Fruit fly (Drosophila melanogaster): Measurements from ENCODE around the gene Pi4KIIIalpha.

Pi4KIIIalpha gene

DNA sequence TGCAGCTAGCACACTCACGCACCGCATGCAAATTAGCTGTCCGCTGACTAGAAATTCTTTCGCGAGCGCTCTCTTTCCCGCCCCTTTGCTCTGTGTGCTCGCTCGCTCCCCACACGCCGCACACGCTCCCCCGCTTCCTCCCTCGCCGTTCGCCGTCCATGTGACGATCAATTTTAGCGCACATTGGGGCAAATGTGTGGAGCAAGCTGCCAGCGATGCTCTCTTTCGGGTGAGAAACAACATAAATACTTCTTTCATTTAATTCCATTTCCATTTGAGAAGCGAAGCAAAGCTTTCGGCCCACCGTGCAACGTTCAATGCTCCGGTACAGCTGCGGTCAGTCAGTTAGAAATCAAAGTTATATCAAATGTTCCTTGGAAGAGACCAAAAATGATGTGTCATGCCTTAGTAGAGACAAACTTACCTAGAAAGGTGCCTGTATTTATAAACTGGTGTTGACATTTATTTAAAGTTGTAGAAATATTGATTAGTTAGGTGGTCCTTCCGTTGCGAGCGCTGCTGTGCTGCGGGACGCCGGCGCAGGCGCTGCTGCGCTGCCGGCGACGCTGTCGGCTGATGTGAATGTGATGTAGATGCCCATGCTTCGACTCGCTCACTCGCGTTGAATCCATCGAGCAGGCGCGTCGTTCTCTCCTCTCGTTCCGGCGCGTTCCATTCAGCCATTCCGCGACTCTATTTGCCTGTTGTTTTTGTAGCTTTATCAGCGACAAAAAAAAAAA lies 21.6 kb downstream of the Pi4KIIIalpha start (continued):
- TF ChIP-seq CG13775 (GFP tag; optimal IDR thresholded peaks at IDR 0.05), result peak; percentile 95
- peak; percentile 92 for TF ChIP-seq sqz (GFP tag; optimal IDR thresholded peaks at IDR 0.05)
- TF ChIP-seq CG1792 (GFP tag; optimal IDR thresholded peaks at IDR 0.05), result peak; percentile 92
- peak; percentile 75 for TF ChIP-seq CG30020 (tag; optimal IDR thresholded peaks at IDR 0.05)
- peak; percentile 97 for TF ChIP-seq CG9609 (GFP tag; optimal IDR thresholded peaks at IDR 0.05)
- TF ChIP-seq az2 (GFP tag; optimal IDR thresholded peaks at IDR 0.05), result peak; percentile 97
- peak; percentile 93 for TF ChIP-seq phol (tag; optimal IDR thresholded peaks at IDR 0.05)
- peak; percentile 96 for TF ChIP-seq Rx (GFP tag; IDR thresholded peaks at IDR 0.05)
- TF ChIP-seq CG15269 (tag; optimal IDR thresholded peaks at IDR 0.05), result peak; percentile 98
- peak; percentile 97 for TF ChIP-seq CG6854 (GFP tag; optimal IDR thresholded peaks at IDR 0.05)
- peak; percentile 98 for TF ChIP-seq CG30403 (GFP tag; optimal IDR thresholded peaks at IDR 0.05)
- peak; percentile 93 for TF ChIP-seq CG2889 (GFP tag; IDR thresholded peaks at IDR 0.05)
- TF ChIP-seq org-1 (GFP tag; optimal IDR thresholded peaks at IDR 0.05), result peak; percentile 99
- TF ChIP-seq chm (GFP tag; IDR thresholded peaks at IDR 0.05), result peak; percentile 96
- TF ChIP-seq CG17385 (GFP tag; optimal IDR thresholded peaks at IDR 0.05), result peak; percentile 95
- no peak for TF ChIP-seq usp (GFP tag; optimal IDR thresholded peaks at IDR 0.05)
- no peak for TF ChIP-seq stwl (tag; optimal IDR thresholded peaks at IDR 0.05)
- TF ChIP-seq pzg (GFP tag; optimal IDR thresholded peaks at IDR 0.05), result peak; percentile 30
- peak; percentile 86 for TF ChIP-seq Spps (tag; optimal IDR thresholded peaks at IDR 0.05)
- TF ChIP-seq Aef1 (GFP tag; IDR thresholded peaks at IDR 0.05), result peak; percentile 94
- peak; percentile 60; the same call in 1 of the 3 replicates for TF ChIP-seq mld (GFP tag; IDR thresholded peaks at IDR 0.05; ENCODE audit: partially characterized antibody)
- TF ChIP-seq CG7271 (tag; optimal IDR thresholded peaks at IDR 0.05), result peak; percentile 68
- TF ChIP-seq Kr (GFP tag; optimal IDR thresholded peaks at IDR 0.05), result peak; percentile 29
- peak; percentile 93 for TF ChIP-seq CG2202 (tag; optimal IDR thresholded peaks at IDR 0.05)
- TF ChIP-seq dysf (GFP tag; IDR thresholded peaks at IDR 0.05), result peak; percentile 97
- TF ChIP-seq bowl (GFP tag; IDR thresholded peaks at IDR 0.05), result peak; percentile 90
- TF ChIP-seq vnd (GFP tag; IDR thresholded peaks at IDR 0.05; ENCODE audit: partially characterized antibody), result peak; percentile 55
- peak; percentile 89 for TF ChIP-seq CG10267 (tag; optimal IDR thresholded peaks at IDR 0.05)
- peak; percentile 94 for TF ChIP-seq Sox100B (GFP tag; optimal IDR thresholded peaks at IDR 0.05)
- peak; percentile 96 for TF ChIP-seq Dip3 (GFP tag; optimal IDR thresholded peaks at IDR 0.05)
- peak; percentile 95 for TF ChIP-seq ERR (GFP tag; optimal IDR thresholded peaks at IDR 0.05)
- TF ChIP-seq CG3838 (GFP tag; optimal IDR thresholded peaks at IDR 0.05), result peak; percentile 85
- peak; percentile 41; the same call in 1 of the 3 replicates for TF ChIP-seq HLH4C (GFP tag; IDR thresholded peaks at IDR 0.05; ENCODE audit: partially characterized antibody)
- TF ChIP-seq CG12391 (tag; optimal IDR thresholded peaks at IDR 0.05), result peak; percentile 97
- peak; percentile 99 for TF ChIP-seq row (GFP tag; IDR thresholded peaks at IDR 0.05)
- peak; percentile 98 for TF ChIP-seq vvl (GFP tag; IDR thresholded peaks at IDR 0.05)
- peak; percentile 94 for TF ChIP-seq Bteb2 (GFP tag; optimal IDR thresholded peaks at IDR 0.05)
- peak; percentile 94 for TF ChIP-seq CG5953 (GFP tag; IDR thresholded peaks at IDR 0.05)
- peak; percentile 97 for TF ChIP-seq Meics (GFP tag; optimal IDR thresholded peaks at IDR 0.05)
- peak; percentile 95 for TF ChIP-seq Asciz (GFP tag; optimal IDR thresholded peaks at IDR 0.05)
- TF ChIP-seq CG14441 (GFP tag; IDR thresholded peaks at IDR 0.05), result peak; percentile 95
- TF ChIP-seq Elba2 (GFP tag; optimal IDR thresholded peaks at IDR 0.05), result no peak
- peak; percentile 73 for TF ChIP-seq CG3065 (GFP tag; optimal IDR thresholded peaks at IDR 0.05)
- TF ChIP-seq Mes4 (GFP tag; optimal IDR thresholded peaks at IDR 0.05), result peak; percentile 95
- TF ChIP-seq Doc3 (GFP tag; IDR thresholded peaks at IDR 0.05; ENCODE audit: partially characterized antibody), result no peak
- peak; percentile 95 for TF ChIP-seq wdn (GFP tag; IDR thresholded peaks at IDR 0.05)
- peak; percentile 93 for TF ChIP-seq eyg (GFP tag; optimal IDR thresholded peaks at IDR 0.05)
- TF ChIP-seq Lhr (GFP tag; optimal IDR thresholded peaks at IDR 0.05), result peak; percentile 87
- TF ChIP-seq CG17186 (GFP tag; optimal IDR thresholded peaks at IDR 0.05), result peak; percentile 84
